Fruit fly (Drosophila melanogaster): ENCODE results near the gene Tsp86D.

dm6 chr3R:10885422-10886081 lies 17.0 kb downstream of the Tsp86D start, which contains the start of gene Leash:
- TF ChIP-seq CG5204 (GFP tag; optimal IDR thresholded peaks at IDR 0.05) (no peak), CG12768 (GFP tag; optimal IDR thresholded peaks at IDR 0.05) (no peak), CG33017 (tag; optimal IDR thresholded peaks at IDR 0.05) (no peak)
